Worm (Caenorhabditis elegans) whole organism, L1 larva: ENCODE data around the gene spp-11.

Experiments used
- C04F5.9 ChIP-seq: sonication (generic microtip); optimal IDR thresholded peaks from 2 replicates; lab custom pipeline; 2016; ENCODE audit warnings: missing genetic modification characterization, missing compliant biosample characterization
- C34B4.2 ChIP-seq: sonication (generic microtip); optimal IDR thresholded peaks from 2 replicates; lab custom pipeline; 2017; ENCODE audit warnings: mild to moderate bottlenecking, missing genetic modification characterization, missing compliant biosample characterization
- F16B12.6 ChIP-seq: fragments of 150-350 bp; optimal IDR thresholded peaks from 2 replicates; lab custom pipeline; 2014; ENCODE audit warnings: missing biosample characterization, missing genetic modification characterization
- blmp-1 ChIP-seq: fragments of 150-350 bp; optimal IDR thresholded peaks from 2 replicates; lab custom pipeline; 2014; ENCODE audit warnings: missing biosample characterization, missing genetic modification characterization
- ceh-8 ChIP-seq: fragments of 200-800 bp; sonication (Bioruptor generic); optimal IDR thresholded peaks from 2 replicates; lab custom pipeline; 2018; ENCODE audit warnings: mild to moderate bottlenecking, missing genetic modification characterization, moderate library complexity, missing compliant biosample characterization
- ceh-88 ChIP-seq: fragments of 200-800 bp; sonication (Bioruptor generic); IDR thresholded peaks from 2 replicates; pipeline ENCODE4 v1.3.6; 2022; ENCODE audit warnings: missing genetic modification characterization, missing compliant biosample characterization
- ces-1 ChIP-seq: fragments of 150-350 bp; optimal IDR thresholded peaks from 2 replicates; lab custom pipeline; 2014; ENCODE audit warnings: missing biosample characterization, missing genetic modification reagents, missing genetic modification characterization
- ets-5 ChIP-seq: fragments of 200-800 bp; sonication (Bioruptor generic); IDR thresholded peaks from 2 replicates; pipeline ENCODE4 v1.3.6; 2022; ENCODE audit warnings: missing genetic modification characterization, missing compliant biosample characterization
- fkh-4 ChIP-seq: sonication (generic microtip); optimal IDR thresholded peaks from 2 replicates; lab custom pipeline; 2016; ENCODE audit warnings: missing compliant biosample characterization, missing genetic modification characterization, borderline replicate concordance
- fkh-8 ChIP-seq: sonication (generic microtip); optimal IDR thresholded peaks from 2 replicates; lab custom pipeline; 2016; ENCODE audit warnings: mild to moderate bottlenecking, missing genetic modification characterization, missing compliant biosample characterization
- fos-1 ChIP-seq: fragments of 150-350 bp; optimal IDR thresholded peaks from 2 replicates; lab custom pipeline; 2014; ENCODE audit warnings: missing biosample characterization, missing genetic modification characterization
- grh-1 ChIP-seq: fragments of 200-800 bp; sonication (Bioruptor generic); IDR thresholded peaks from 2 replicates; pipeline ENCODE4 v1.3.6; 2022; ENCODE audit warnings: missing genetic modification reagents, missing genetic modification characterization, missing compliant biosample characterization
- hlh-17 ChIP-seq: fragments of 200-800 bp; sonication (Bioruptor generic); optimal IDR thresholded peaks from 2 replicates; lab custom pipeline; 2018; ENCODE audit warnings: missing genetic modification characterization, mild to moderate bottlenecking, missing compliant biosample characterization, moderate library complexity, borderline replicate concordance
- hpl-2 ChIP-seq: fragments of 150-350 bp; optimal IDR thresholded peaks from 2 replicates; lab custom pipeline; 2014; ENCODE audit warnings: missing biosample characterization, missing genetic modification reagents, missing genetic modification characterization
- jun-1 ChIP-seq: fragments of 150-350 bp; optimal IDR thresholded peaks from 2 replicates; lab custom pipeline; 2014; ENCODE audit warnings: missing biosample characterization, missing genetic modification reagents, missing genetic modification characterization
- lin-13 ChIP-seq: fragments of 150-350 bp; optimal IDR thresholded peaks from 2 replicates; lab custom pipeline; 2014; ENCODE audit warnings: missing biosample characterization, missing genetic modification reagents, missing genetic modification characterization
- lin-35 ChIP-seq, 2 experiments: fragments of 150-350 bp; optimal IDR thresholded peaks; 2 replicates each; lab custom pipeline; 2014; ENCODE audit warnings: missing biosample characterization in 2 of 2, missing genetic modification characterization in 2 of 2, missing genetic modification reagents in 2 of 2
- lin-39 ChIP-seq: fragments of 150-350 bp; optimal IDR thresholded peaks from 2 replicates; lab custom pipeline; 2014; ENCODE audit warnings: missing biosample characterization, missing genetic modification reagents, missing genetic modification characterization
- lir-3 ChIP-seq: sonication (generic microtip); optimal IDR thresholded peaks from 2 replicates; lab custom pipeline; 2016; ENCODE audit warnings: mild to moderate bottlenecking, missing genetic modification characterization, moderate library complexity, missing compliant biosample characterization; ENCODE audit not compliant: poor library complexity
- mab-9 ChIP-seq: fragments of 200-800 bp; sonication (Bioruptor generic); IDR thresholded peaks from 2 replicates; pipeline ENCODE4 v1.3.6; 2022; ENCODE audit warnings: missing genetic modification reagents, missing genetic modification characterization, missing compliant biosample characterization
- mdl-1 ChIP-seq, 2 experiments: fragments of 150-350 bp; optimal IDR thresholded peaks; 2 replicates each; lab custom pipeline; 2014 to 2017; ENCODE audit warnings: missing biosample characterization in 2 of 2, missing genetic modification characterization in 2 of 2, inconsistent platforms in 1 of 2
- nhr-12 ChIP-seq: sonication (generic microtip); optimal IDR thresholded peaks from 2 replicates; lab custom pipeline; 2017; ENCODE audit warnings: missing biosample characterization, missing genetic modification characterization
- nhr-19 ChIP-seq: fragments of 200-800 bp; sonication (Bioruptor generic); conservative IDR thresholded peaks from 2 replicates; pipeline ENCODE4 v1.3.6; 2022; ENCODE audit warnings: missing genetic modification characterization, missing compliant biosample characterization
- nhr-20 ChIP-seq: sonication (generic microtip); optimal IDR thresholded peaks from 2 replicates; lab custom pipeline; 2016; ENCODE audit warnings: mild to moderate bottlenecking, missing genetic modification characterization, missing compliant biosample characterization
- nhr-237 ChIP-seq: fragments of 150-350 bp; optimal IDR thresholded peaks from 2 replicates; lab custom pipeline; 2014; ENCODE audit warnings: missing biosample characterization, missing genetic modification characterization
- nhr-28 ChIP-seq: fragments of 150-350 bp; optimal IDR thresholded peaks from 2 replicates; lab custom pipeline; 2014; ENCODE audit warnings: missing biosample characterization, missing genetic modification characterization
- nhr-76 ChIP-seq: sonication (generic microtip); optimal IDR thresholded peaks from 2 replicates; lab custom pipeline; 2017; ENCODE audit warnings: missing biosample characterization, missing genetic modification characterization
- nhr-77 ChIP-seq: fragments of 150-350 bp; optimal IDR thresholded peaks from 2 replicates; lab custom pipeline; 2014; ENCODE audit warnings: missing biosample characterization, missing genetic modification characterization
- nhr-85 ChIP-seq: sonication (generic microtip); peaks from one replicate; lab custom pipeline; 2016; ENCODE audit warnings: missing genetic modification characterization, inconsistent platforms, missing compliant biosample characterization
- pqm-1 ChIP-seq: sonication (generic microtip); optimal IDR thresholded peaks from 3 replicates; lab custom pipeline; 2017; ENCODE audit warnings: missing biosample characterization, missing genetic modification characterization
- rnt-1 ChIP-seq: sonication (generic microtip); optimal IDR thresholded peaks from 2 replicates; lab custom pipeline; 2016; ENCODE audit warnings: mild to moderate bottlenecking, missing genetic modification characterization, moderate library complexity, missing compliant biosample characterization
- snpc-4 ChIP-seq: fragments of 150-350 bp; optimal IDR thresholded peaks from 2 replicates; lab custom pipeline; 2014; ENCODE audit warnings: missing biosample characterization, missing genetic modification characterization
- sptf-1 ChIP-seq: fragments of 150-350 bp; optimal IDR thresholded peaks from 2 replicates; lab custom pipeline; 2014; ENCODE audit warnings: missing biosample characterization, missing genetic modification characterization
- sup-37 ChIP-seq: fragments of 200-800 bp; sonication (Bioruptor generic); optimal IDR thresholded peaks from 2 replicates; lab custom pipeline; 2018; ENCODE audit warnings: mild to moderate bottlenecking, missing genetic modification characterization, missing compliant biosample characterization
- tbx-2 ChIP-seq: sonication (generic microtip); optimal IDR thresholded peaks from 2 replicates; lab custom pipeline; 2016; ENCODE audit warnings: missing genetic modification characterization, missing compliant biosample characterization
- tlp-1 ChIP-seq: fragments of 150-350 bp; optimal IDR thresholded peaks from 2 replicates; lab custom pipeline; 2014; ENCODE audit warnings: missing biosample characterization, missing genetic modification characterization
- unc-130 ChIP-seq: fragments of 150-350 bp; optimal IDR thresholded peaks from 2 replicates; lab custom pipeline; 2017; ENCODE audit warnings: missing biosample characterization, missing genetic modification characterization, inconsistent platforms
- unc-86 ChIP-seq: sonication (generic microtip); optimal IDR thresholded peaks from 2 replicates; lab custom pipeline; 2016; ENCODE audit warnings: missing genetic modification characterization, missing compliant biosample characterization
- unc-98 ChIP-seq: fragments of 200-800 bp; sonication (Bioruptor generic); IDR thresholded peaks from 2 replicates; pipeline ENCODE4 v1.3.6; 2022; ENCODE audit warnings: missing genetic modification characterization, missing compliant biosample characterization
- vab-15 ChIP-seq: sonication (generic microtip); optimal IDR thresholded peaks from 2 replicates; lab custom pipeline; 2017; ENCODE audit warnings: missing genotype, mild to moderate bottlenecking, missing genetic modification characterization, missing compliant biosample characterization
- xbp-1 ChIP-seq: sonication (generic microtip); optimal IDR thresholded peaks from 2 replicates; lab custom pipeline; 2016; ENCODE audit warnings: missing genetic modification characterization, missing compliant biosample characterization
- zag-1 ChIP-seq: fragments of 150-350 bp; optimal IDR thresholded peaks from 2 replicates; lab custom pipeline; 2014; ENCODE audit warnings: missing biosample characterization, missing genetic modification characterization
- zip-4 ChIP-seq: fragments of 200-800 bp; sonication (Bioruptor generic); optimal IDR thresholded peaks from 2 replicates; lab custom pipeline; 2018; ENCODE audit warnings: mild to moderate bottlenecking, missing genetic modification characterization, moderate library complexity, missing compliant biosample characterization
- ztf-11 ChIP-seq, 2 experiments: sonication (generic microtip); optimal IDR thresholded peaks; 2 replicates each; lab custom pipeline; 2016 to 2017; ENCODE audit warnings: missing genetic modification characterization in 2 of 2, missing biosample characterization in 1 of 2, missing compliant biosample characterization in 1 of 2

spp-11 gene

DNA sequence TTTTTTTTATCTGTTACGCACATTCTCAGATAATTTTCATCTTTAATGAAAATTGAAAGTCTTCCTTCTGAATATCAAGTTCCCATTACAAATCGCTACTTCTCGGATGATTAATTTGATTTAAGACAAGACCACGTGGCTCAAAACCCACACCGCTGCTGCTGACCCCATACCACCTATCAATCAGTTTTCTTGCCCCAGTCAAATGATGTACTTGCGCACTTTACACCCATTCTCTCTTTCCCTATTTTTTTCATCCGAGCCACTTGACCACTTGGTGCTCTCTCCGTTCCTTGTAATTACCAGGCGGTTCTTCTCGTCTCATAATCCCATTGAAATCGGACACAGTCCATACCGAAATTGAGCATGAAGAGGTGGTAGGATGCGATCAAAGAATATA is 13.1 kb downstream of the spp-11 start:
- no peak for TF ChIP-seq lin-13 (GFP tag; lab: Kevin White, UChicago)
- peak; percentile 24 for TF ChIP-seq rnt-1

DNA sequence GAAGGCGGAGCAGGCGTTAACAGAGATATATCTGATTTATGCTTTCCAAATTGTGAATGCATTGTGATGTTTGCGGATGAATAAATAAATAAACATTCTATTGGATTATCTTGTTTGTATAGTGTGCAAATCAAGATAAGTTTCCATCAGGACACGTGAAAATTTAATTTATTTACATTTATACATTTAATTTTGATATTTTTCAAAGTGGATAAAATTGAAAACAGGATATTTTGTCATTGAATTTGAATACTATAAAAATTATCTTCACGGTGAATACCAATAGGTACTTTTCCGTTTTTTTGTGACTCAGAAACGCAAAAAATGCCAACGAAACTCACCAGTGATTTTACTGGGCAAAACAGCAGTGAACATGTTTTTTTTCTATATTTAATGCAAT is 16.0 kb downstream of the spp-11 start, which contains the start of gene F58F12.3:
Gene F58F12.3, minus strand, starts transcription at position 101 of the 400 bp plus-strand sequence.
- TF ChIP-seq fos-1 (tag; lab: Kevin White, UChicago) (no peak), tbx-2 (tag; lab: Kevin White, UChicago) (no peak), zip-4 (GFP tag; lab: Kevin White, UChicago) (no peak), blmp-1 (no peak)

DNA sequence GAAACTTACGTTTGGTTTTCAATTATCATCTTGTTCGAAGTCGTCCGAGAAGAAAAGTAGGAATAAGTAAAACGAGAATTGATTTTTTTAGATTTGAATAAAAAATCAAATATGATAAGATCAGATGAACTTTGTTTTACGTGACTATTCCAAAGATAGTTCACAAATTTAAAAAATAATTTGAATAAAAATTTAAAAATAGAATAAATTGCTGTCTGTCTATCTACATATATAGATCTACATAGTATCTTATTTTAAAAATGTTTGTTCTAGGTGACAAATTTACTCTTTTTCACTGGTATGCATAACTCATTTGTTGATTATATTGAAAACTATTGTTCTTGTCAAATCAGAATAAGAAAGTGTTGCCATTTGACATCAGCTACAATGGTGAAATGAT is 19.2 kb downstream of the spp-11 start, which contains the start of gene F58F12.2:
Gene F58F12.2, minus strand, starts transcription at position 101 of the 400 bp plus-strand sequence.
- TF ChIP-seq fos-1 (tag; lab: Kevin White, UChicago) = no peak
- TF ChIP-seq, all 84 proteins: peak for 0

ce11 chrII:6386467-6386866 is 20.7 kb downstream of the spp-11 start, which contains the start of gene F58F12.4:
TSS of gene F58F12.4 (plus strand) at chrII:6386767.
- no peak for TF ChIP-seq nhr-85 (tag; lab: Kevin White, UChicago)
- TF ChIP-seq ceh-88 = no peak
- TF ChIP-seq snpc-4 (tag; lab: Kevin White, UChicago) = no peak

DNA sequence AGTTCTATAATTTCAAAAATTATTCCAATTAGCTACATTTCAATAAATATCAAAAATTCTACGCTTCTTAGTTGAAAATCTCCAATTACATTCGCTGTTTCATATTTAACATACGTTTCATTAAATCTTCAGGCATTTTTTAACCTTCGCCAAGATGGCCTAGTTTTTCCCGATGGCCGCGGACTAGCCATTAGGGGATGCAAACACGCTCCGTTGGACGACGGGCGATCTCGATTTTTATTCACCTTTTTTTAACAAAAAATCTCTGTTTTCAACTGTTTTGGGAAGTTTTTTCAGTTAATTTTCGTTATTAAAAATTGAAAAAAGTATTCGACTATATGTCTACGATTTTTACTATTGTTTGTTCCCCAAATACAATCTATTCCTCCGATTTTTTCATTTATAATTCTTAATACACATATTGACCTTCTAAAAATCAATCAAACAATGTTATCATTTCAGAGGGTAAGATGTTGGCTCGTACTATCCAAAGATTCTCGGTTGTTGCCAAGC is 23.9 kb downstream of the spp-11 start, which contains the start of gene F58F12.1:
Gene F58F12.1, plus strand, starts transcription at position 463 of the 513 bp plus-strand sequence.
- TF ChIP-seq unc-86 (tag; lab: Kevin White, UChicago) (peak; percentile 3), unc-98 (GFP tag; lab: Robert Waterston, UW) (peak; percentile 56), xbp-1 (peak; percentile 75), ceh-8 (GFP tag; lab: Kevin White, UChicago) (no peak), nhr-77 (tag; lab: Kevin White, UChicago) (no peak), hlh-17 (GFP tag; lab: Kevin White, UChicago) (no peak), C34B4.2 (tag; lab: Kevin White, UChicago) (no peak), sptf-1 (no peak), jun-1 (peak; percentile 44), tbx-2 (tag; lab: Kevin White, UChicago) (peak; percentile 78), ets-5 (GFP tag; lab: Robert Waterston, UW) (no peak), grh-1 (GFP tag; lab: Robert Waterston, UW) (no peak), rnt-1 (peak; percentile 95), nhr-20 (tag; lab: Kevin White, UChicago) (peak; percentile 62), lir-3 (peak; percentile 87), lin-39 (tag; lab: Kevin White, UChicago) (no peak), nhr-237 (tag; lab: Kevin White, UChicago) (no peak), fos-1 (tag; lab: Kevin White, UChicago) (no peak), nhr-12 (no peak), nhr-28 (no peak), hpl-2 (GFP tag; lab: Kevin White, UChicago) (no peak), pqm-1 (tag; lab: Kevin White, UChicago) (no peak), ztf-11 (tag; optimal IDR thresholded peaks at IDR 0.05; lab: Kevin White, UChicago) (peak in 1 of 2 experiments; percentile 51), F16B12.6 (tag; lab: Kevin White, UChicago) (peak; percentile 22), unc-130 (peak; percentile 55), sup-37 (no peak), mdl-1 (tag; optimal IDR thresholded peaks at IDR 0.05; lab: Kevin White, UChicago) (peak in 1 of 2 experiments; percentile 27), nhr-76 (tag; lab: Kevin White, UChicago) (no peak), zag-1 (tag; lab: Kevin White, UChicago) (no peak), fkh-8 (tag; lab: Kevin White, UChicago) (peak; percentile 56), tlp-1 (tag; lab: Kevin White, UChicago) (no peak), ces-1 (GFP tag; lab: Kevin White, UChicago) (no peak), mab-9 (GFP tag; lab: Robert Waterston, UW) (no peak), ceh-88 (no peak), nhr-19 (GFP tag; lab: Robert Waterston, UW) (peak; percentile 46), C04F5.9 (tag; lab: Kevin White, UChicago) (peak; percentile 30), vab-15 (tag; lab: Kevin White, UChicago) (no peak), fkh-4 (no peak), lin-35 (GFP tag; optimal IDR thresholded peaks at IDR 0.05; lab: Kevin White, UChicago) (peak; percentile 68 to 74)
